Fruit fly (Drosophila melanogaster) whole organism, prepupa: ENCODE measurements around the gene ncd.

Experiments used
- CG16779 ChIP-seq: fragments of 200-800 bp; sonication (Bioruptor generic); optimal IDR thresholded peaks from 3 replicates; lab custom pipeline; 2017; ENCODE audit warnings: missing biosample characterization, mild to moderate bottlenecking, missing genetic modification characterization
- CG7368 ChIP-seq: fragments of 200-800 bp; sonication (Bioruptor generic); optimal IDR thresholded peaks from 3 replicates; lab custom pipeline; 2016; ENCODE audit warnings: missing biosample characterization, missing genetic modification characterization
- lz ChIP-seq: fragments of 200-800 bp; sonication (Bioruptor generic); optimal IDR thresholded peaks from 3 replicates; lab custom pipeline; 2016; ENCODE audit warnings: missing biosample characterization, missing genetic modification characterization

dm6 chr3R:29818434-29819268, 11.7 kb upstream of the ncd start, which contains the start of gene neo:
- no peak for TF ChIP-seq CG16779
- no peak for TF ChIP-seq CG7368
- no peak for TF ChIP-seq lz (GFP tag; lab: Kevin White, UChicago)
